Worm (Caenorhabditis elegans) whole organism, midembryonic: Measurements from ENCODE around the gene clec-45.

Experiments
- T22C8.4 ChIP-seq: fragments of 200-800 bp; sonication (Bioruptor generic); IDR thresholded peaks from 2 replicates; pipeline ENCODE4 v1.3.6; 2022; ENCODE audit warnings: missing genetic modification characterization, missing compliant biosample characterization
- cog-1 ChIP-seq: sonication (generic microtip); optimal IDR thresholded peaks from 2 replicates; lab custom pipeline; 2016; ENCODE audit warnings: missing genetic modification characterization, missing compliant biosample characterization
- flt-1 ChIP-seq: fragments of 200-800 bp; sonication (Bioruptor generic); IDR thresholded peaks from 2 replicates; pipeline ENCODE4 v1.3.6; 2022; ENCODE audit warnings: missing genetic modification characterization, missing compliant biosample characterization
- klf-2 ChIP-seq: fragments of 200-800 bp; sonication (Bioruptor generic); conservative IDR thresholded peaks from 2 replicates; pipeline ENCODE4 v1.3.6; 2022; ENCODE audit warnings: missing genetic modification reagents, missing genetic modification characterization, missing compliant biosample characterization
- med-1 ChIP-seq: sonication (generic microtip); optimal IDR thresholded peaks from 2 replicates; lab custom pipeline; 2017; ENCODE audit warnings: missing genetic modification characterization, mild to moderate bottlenecking, missing compliant biosample characterization, antibody characterized with exemption, missing genetic modification reagents; ENCODE audit not compliant: insufficient read depth
- ref-1 ChIP-seq: fragments of 200-800 bp; sonication (Bioruptor generic); conservative IDR thresholded peaks from 2 replicates; pipeline ENCODE4 v1.3.6; 2022; ENCODE audit warnings: missing genetic modification reagents, missing genetic modification characterization, missing compliant biosample characterization
- tab-1 ChIP-seq: fragments of 200-800 bp; sonication (Bioruptor generic); IDR thresholded peaks from 2 replicates; pipeline ENCODE4 v1.3.6; 2022; ENCODE audit warnings: missing genetic modification characterization, missing compliant biosample characterization
- ztf-23 ChIP-seq: fragments of 200-800 bp; sonication (Bioruptor generic); IDR thresholded peaks from 2 replicates; pipeline ENCODE4 v1.3.6; 2022; ENCODE audit warnings: missing genetic modification reagents, missing genetic modification characterization, missing compliant biosample characterization
- ztf-29 ChIP-seq: fragments of 200-800 bp; sonication (Bioruptor generic); IDR thresholded peaks from 2 replicates; pipeline ENCODE4 v1.3.6; 2022; ENCODE audit warnings: missing genetic modification reagents, missing genetic modification characterization, missing compliant biosample characterization

Gene clec-45

DNA sequence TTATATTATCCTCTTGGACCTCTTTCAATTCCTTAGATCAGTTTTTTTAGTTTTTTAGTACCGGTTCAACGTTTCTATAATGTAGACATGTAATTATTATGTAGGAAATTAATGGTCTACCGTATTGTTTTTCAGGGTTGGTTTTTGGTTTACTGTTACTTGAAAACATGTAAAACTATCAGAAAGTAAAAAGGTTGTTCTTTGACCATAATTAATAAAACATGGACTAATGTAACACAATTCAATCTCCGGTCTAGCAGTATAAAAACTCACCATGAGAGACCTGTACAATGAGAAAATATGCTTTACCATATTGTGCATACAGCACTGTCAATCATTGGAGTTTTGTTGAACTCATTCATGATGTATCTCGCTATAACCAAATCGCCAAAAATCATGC lies 2.4 kb upstream of the clec-45 start, which contains the start of gene srd-29:
Gene srd-29, plus strand, starts transcription at position 301 of the 400 bp plus-strand sequence.
- TF ChIP-seq ztf-29 (GFP tag; lab: Robert Waterston, UW) = no peak
- TF ChIP-seq klf-2 = no peak
- no peak for TF ChIP-seq ref-1 (GFP tag; lab: Robert Waterston, UW)
- TF ChIP-seq cog-1 = no peak
- no peak for TF ChIP-seq flt-1 (GFP tag; lab: Robert Waterston, UW)
- TF ChIP-seq ztf-23 = no peak

DNA sequence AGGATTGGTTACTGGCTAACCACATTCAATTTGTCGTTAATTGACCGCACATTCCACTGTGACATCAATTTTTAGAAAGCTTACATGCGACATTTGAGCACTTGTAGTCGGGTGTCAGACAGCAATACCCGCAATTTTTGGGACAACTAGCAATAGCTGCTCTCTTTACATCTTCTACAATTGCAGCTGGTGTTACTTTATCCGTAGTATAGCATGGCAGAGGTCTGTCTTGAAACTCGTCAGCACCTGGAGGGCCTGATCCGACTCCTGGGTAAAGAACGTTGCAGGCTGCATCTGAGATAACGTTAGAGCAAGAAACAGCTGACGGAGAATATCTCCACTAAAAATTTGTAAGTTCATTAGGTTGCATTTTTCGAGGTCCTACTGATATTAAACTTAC lies 1.5 kb downstream of the clec-45 start:
- TF ChIP-seq med-1 (GFP tag; lab: Kevin White, UChicago) = no peak
- no peak for TF ChIP-seq tab-1 (GFP tag; lab: Robert Waterston, UW)
- no peak for TF ChIP-seq flt-1 (GFP tag; lab: Robert Waterston, UW)
- no peak for TF ChIP-seq ztf-29 (GFP tag; lab: Robert Waterston, UW)
- TF ChIP-seq cog-1 = no peak
- no peak for TF ChIP-seq ztf-23
- TF ChIP-seq ref-1 (GFP tag; lab: Robert Waterston, UW) = no peak
- TF ChIP-seq klf-2 = no peak
- no peak for TF ChIP-seq T22C8.4 (GFP tag; lab: Robert Waterston, UW)

DNA sequence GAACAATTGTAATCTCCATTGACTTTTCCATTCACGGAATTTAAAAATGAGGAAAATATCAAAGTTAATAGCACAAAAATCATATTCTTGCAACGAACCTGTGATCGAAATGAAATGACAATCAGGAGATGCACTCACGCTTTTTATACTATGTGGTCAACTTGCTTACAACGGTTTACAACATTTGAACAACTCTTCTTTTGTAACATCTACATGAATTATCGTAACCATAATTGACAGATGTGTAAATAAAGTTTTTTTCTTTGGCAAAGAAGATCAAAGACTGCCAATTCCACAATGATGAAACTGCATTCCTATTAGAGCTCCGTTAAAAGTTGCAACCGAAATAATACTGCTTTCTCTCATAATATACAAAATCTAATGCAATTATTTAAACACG lies 1.9 kb downstream of the clec-45 start, which contains the start of gene F07C4.10:
Gene F07C4.10, minus strand, starts transcription at position 101 of the 400 bp plus-strand sequence.
- no peak for TF ChIP-seq ztf-23
- TF ChIP-seq tab-1 (GFP tag; lab: Robert Waterston, UW) = no peak

DNA sequence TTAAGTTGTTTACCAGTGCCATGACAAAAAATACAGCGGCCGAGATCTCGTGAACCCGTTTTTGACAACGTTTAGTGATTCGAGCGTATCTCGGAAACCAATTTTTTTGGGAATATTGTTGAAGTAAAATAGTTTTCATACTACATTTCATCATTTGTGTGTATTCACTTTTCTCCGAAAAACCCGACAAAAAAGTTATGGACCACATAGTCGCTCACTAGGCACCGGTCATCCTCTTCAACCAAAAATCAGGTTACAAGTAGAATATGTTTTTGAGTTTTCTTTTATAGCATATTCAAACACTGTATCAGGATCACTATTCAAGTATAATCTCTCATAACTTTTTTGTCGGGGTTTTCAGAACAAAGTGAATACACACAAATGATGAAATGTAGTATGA lies 3.8 kb downstream of the clec-45 start:
- TF ChIP-seq ztf-29 (GFP tag; lab: Robert Waterston, UW) (no peak), klf-2 (no peak), med-1 (GFP tag; lab: Kevin White, UChicago) (no peak), flt-1 (GFP tag; lab: Robert Waterston, UW) (no peak), tab-1 (GFP tag; lab: Robert Waterston, UW) (no peak), ref-1 (GFP tag; lab: Robert Waterston, UW) (no peak), ztf-23 (no peak), T22C8.4 (GFP tag; lab: Robert Waterston, UW) (no peak), cog-1 (no peak)

DNA sequence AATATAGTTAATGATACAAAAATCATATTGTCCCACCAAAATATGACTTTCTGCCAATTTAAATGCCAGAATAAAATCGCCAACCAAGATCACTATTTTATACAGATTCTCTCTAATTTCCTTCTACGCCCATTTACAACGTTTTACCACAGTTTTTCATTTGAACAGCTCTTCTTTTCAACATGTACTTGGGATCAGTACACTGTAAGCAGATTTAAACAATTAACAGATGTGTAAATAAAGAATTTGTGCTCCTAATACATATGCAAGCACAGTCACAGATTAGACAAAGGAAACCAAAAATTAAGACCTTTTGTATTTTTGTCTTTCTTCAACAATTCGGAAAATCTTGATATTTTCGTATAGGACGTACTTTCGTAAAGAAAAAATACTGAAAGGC lies 5.5 kb downstream of the clec-45 start, which contains the start of gene F07C4.11:
Gene F07C4.11, minus strand, starts transcription at position 101 of the 400 bp plus-strand sequence.
- TF ChIP-seq ref-1 (GFP tag; lab: Robert Waterston, UW) (no peak), ztf-29 (GFP tag; lab: Robert Waterston, UW) (no peak), cog-1 (no peak), klf-2 (no peak), ztf-23 (no peak), tab-1 (GFP tag; lab: Robert Waterston, UW) (no peak)

DNA sequence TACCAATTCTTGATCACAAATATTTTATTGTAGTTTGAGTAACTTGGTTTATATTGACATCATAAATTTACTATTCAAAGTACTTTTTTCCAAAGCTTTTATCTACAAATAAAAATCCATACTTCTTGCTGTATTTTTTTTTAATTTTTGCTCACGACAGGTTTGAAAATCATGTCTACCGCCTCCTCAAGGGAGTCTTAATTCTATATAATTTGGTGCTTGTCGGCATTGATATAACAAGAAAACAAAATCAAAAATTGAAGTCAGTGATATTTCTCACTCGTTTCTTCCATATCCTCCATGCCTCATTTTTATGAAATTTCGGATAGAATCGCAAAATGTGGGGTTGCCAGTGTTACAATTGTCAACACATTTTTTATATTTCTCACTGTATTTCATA lies 7.6 kb downstream of the clec-45 start, which contains the start of gene str-47:
Gene str-47, plus strand, starts transcription at position 301 of the 400 bp plus-strand sequence.
- no peak for TF ChIP-seq ztf-23
- no peak for TF ChIP-seq tab-1 (GFP tag; lab: Robert Waterston, UW)
- TF ChIP-seq ref-1 (GFP tag; lab: Robert Waterston, UW) = no peak
- no peak for TF ChIP-seq med-1 (GFP tag; lab: Kevin White, UChicago)
- TF ChIP-seq klf-2 = no peak
- no peak for TF ChIP-seq flt-1 (GFP tag; lab: Robert Waterston, UW)
- no peak for TF ChIP-seq T22C8.4 (GFP tag; lab: Robert Waterston, UW)
- TF ChIP-seq cog-1 = no peak

DNA sequence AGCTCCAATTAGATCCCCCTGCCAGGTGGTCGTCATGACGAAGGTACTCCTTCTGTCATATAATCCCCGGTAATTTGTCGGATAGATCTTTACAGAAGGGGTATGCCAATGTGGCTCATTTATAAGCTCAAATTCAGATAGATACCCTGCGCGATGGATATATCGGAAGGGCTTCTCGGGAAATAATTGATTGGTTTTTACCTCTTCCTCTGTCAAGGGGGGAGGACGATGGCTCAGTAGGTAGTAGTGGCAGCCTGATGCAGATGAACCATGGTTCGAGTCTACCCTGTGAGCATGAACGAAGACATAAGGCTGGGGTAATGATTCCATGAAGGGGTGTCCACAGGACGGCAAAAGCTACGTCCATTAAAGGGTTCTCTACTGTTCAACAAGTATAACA lies 9.2 kb downstream of the clec-45 start:
- TF ChIP-seq med-1 (GFP tag; lab: Kevin White, UChicago) (no peak), klf-2 (no peak), ztf-29 (GFP tag; lab: Robert Waterston, UW) (no peak), cog-1 (no peak), flt-1 (GFP tag; lab: Robert Waterston, UW) (no peak), ref-1 (GFP tag; lab: Robert Waterston, UW) (no peak), T22C8.4 (GFP tag; lab: Robert Waterston, UW) (no peak), ztf-23 (no peak), tab-1 (GFP tag; lab: Robert Waterston, UW) (no peak)

DNA sequence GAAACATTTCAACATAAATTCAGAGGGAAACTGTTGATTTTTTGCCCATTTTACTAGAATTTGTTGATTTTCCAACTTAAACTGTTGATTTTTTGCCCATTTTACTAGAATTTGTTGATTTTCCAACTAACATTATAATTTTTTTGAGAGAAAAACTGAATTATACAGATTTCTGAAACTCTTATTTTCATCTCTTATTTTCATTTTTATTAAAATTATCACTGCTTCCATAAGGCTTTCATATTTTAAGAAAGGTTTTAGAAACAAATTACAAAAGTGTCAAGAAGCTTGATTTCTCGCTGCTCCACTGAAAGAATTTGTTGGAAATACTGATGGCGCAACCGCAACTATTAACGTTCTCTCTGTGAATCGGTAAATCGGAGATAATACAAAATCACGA lies 12.1 kb downstream of the clec-45 start:
- TF ChIP-seq T22C8.4 (GFP tag; lab: Robert Waterston, UW) (no peak), flt-1 (GFP tag; lab: Robert Waterston, UW) (no peak), ztf-23 (no peak), ztf-29 (GFP tag; lab: Robert Waterston, UW) (no peak), tab-1 (GFP tag; lab: Robert Waterston, UW) (no peak), ref-1 (GFP tag; lab: Robert Waterston, UW) (no peak), med-1 (GFP tag; lab: Kevin White, UChicago) (no peak), cog-1 (no peak), klf-2 (no peak)

DNA sequence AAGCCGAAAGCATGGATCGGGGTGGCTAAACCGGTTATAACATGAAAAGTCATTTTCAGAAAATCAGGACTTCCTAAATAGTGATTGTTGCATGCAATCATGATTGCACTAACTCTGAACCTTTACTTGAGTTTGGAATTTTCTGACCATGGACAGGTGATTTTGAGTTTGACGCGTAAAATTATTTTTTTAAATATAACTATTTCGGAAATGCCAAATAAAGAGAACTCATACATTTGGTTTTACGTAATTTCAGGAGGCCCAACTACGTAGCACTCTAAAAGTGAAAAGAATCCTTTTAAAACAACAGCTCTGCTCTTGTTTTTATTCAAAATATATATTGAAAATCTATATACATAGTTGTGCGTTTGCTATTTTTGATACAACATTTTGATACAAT lies 13.9 kb downstream of the clec-45 start, which contains the start of gene srh-234:
Gene srh-234, minus strand, starts transcription at position 101 of the 400 bp plus-strand sequence.
- TF ChIP-seq ztf-29 (GFP tag; lab: Robert Waterston, UW) (no peak), cog-1 (no peak), flt-1 (GFP tag; lab: Robert Waterston, UW) (no peak), ztf-23 (no peak), ref-1 (GFP tag; lab: Robert Waterston, UW) (no peak), med-1 (GFP tag; lab: Kevin White, UChicago) (no peak), klf-2 (no peak), T22C8.4 (GFP tag; lab: Robert Waterston, UW) (no peak), tab-1 (GFP tag; lab: Robert Waterston, UW) (no peak)

DNA sequence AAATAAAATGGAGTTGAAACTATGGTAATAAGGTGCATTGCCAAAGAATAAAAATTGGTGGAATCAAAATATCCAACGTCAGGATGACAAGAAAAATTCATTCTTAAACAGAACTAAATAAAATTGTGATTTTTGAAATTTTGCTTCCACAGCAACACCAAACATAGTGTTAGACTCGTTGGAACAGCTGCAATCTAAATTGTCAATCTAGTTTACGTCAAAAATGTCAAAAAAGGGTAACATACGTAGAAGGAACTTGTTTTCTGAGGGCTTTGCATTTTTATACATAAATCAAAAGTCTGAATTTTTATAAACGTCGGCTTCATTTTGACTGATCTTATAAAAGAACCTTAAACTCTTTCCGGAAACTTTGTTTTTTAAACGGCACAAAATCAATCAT lies 15.7 kb downstream of the clec-45 start, which contains the start of gene srh-200:
Gene srh-200, minus strand, starts transcription at position 101 of the 400 bp plus-strand sequence.
- TF ChIP-seq tab-1 (GFP tag; lab: Robert Waterston, UW) (no peak), ref-1 (GFP tag; lab: Robert Waterston, UW) (no peak), cog-1 (no peak), med-1 (GFP tag; lab: Kevin White, UChicago) (no peak), ztf-29 (GFP tag; lab: Robert Waterston, UW) (no peak)
